Fruit fly (Drosophila melanogaster) whole organism, embryonic: ENCODE measurements around the gene alien.

Source experiments
- Antp ChIP-seq: fragments of 200-800 bp; sonication (Bioruptor generic); optimal IDR thresholded peaks from 3 replicates; lab custom pipeline; 2016; ENCODE audit warnings: missing biosample characterization, missing genetic modification characterization
- Atf6 ChIP-seq: fragments of 200-800 bp; sonication (Bioruptor generic); IDR thresholded peaks from 2 replicates; pipeline ENCODE4 v1.3.6; 2022; ENCODE audit warnings: missing biosample characterization, missing genetic modification characterization
- Bteb2 ChIP-seq: fragments of 200-800 bp; sonication (Bioruptor generic); optimal IDR thresholded peaks from 2 replicates; lab custom pipeline; 2016; ENCODE audit warnings: missing biosample characterization, missing genetic modification characterization
- C15 ChIP-seq: fragments of 200-800 bp; sonication (Bioruptor generic); IDR thresholded peaks from 3 replicates; pipeline ENCODE4 v1.3.6; 2022; ENCODE audit warnings: missing biosample characterization, missing genetic modification characterization
- CG11085 ChIP-seq: fragments of 200-800 bp; sonication (Bioruptor generic); IDR thresholded peaks from 2 replicates; pipeline ENCODE4 v1.3.6; 2022; ENCODE audit warnings: missing biosample characterization, missing genetic modification characterization
- CG12155 ChIP-seq: fragments of 200-800 bp; sonication (Bioruptor generic); optimal IDR thresholded peaks from 3 replicates; lab custom pipeline; 2016; ENCODE audit warnings: missing biosample characterization, missing genetic modification characterization
- CG14441 ChIP-seq: fragments of 200-800 bp; sonication (Bioruptor generic); IDR thresholded peaks from 2 replicates; pipeline ENCODE4 v1.3.6; 2022; ENCODE audit warnings: missing biosample characterization, missing genetic modification characterization
- CG16779 ChIP-seq: fragments of 200-800 bp; sonication (Bioruptor generic); IDR thresholded peaks from 2 replicates; pipeline ENCODE4 v1.3.6; 2022; ENCODE audit warnings: missing biosample characterization, missing genetic modification characterization
- CG16815 ChIP-seq: fragments of 200-800 bp; sonication (Bioruptor generic); optimal IDR thresholded peaks from 3 replicates; lab custom pipeline; 2017; ENCODE audit warnings: missing biosample characterization, mild to moderate bottlenecking, missing genetic modification characterization
- CG18262 ChIP-seq: fragments of 200-800 bp; optimal IDR thresholded peaks from 3 replicates; lab custom pipeline; 2019; ENCODE audit warnings: missing biosample characterization, mild to moderate bottlenecking, missing genetic modification characterization, moderate library complexity
- CG2116 ChIP-seq: fragments of 200-800 bp; sonication (Bioruptor generic); optimal IDR thresholded peaks from 3 replicates; lab custom pipeline; 2018; ENCODE audit warnings: missing biosample characterization, mild to moderate bottlenecking, missing genetic modification characterization
- CG2129 ChIP-seq: fragments of 200-800 bp; sonication (Bioruptor generic); IDR thresholded peaks from 2 replicates; pipeline ENCODE4 v1.3.6; 2022; ENCODE audit warnings: missing biosample characterization, missing genetic modification characterization; ENCODE audit not compliant: partially characterized antibody
- CG2199 ChIP-seq: fragments of 200-800 bp; sonication (Bioruptor generic); IDR thresholded peaks from 3 replicates; pipeline ENCODE4 v1.3.6; 2022; ENCODE audit warnings: missing biosample characterization, missing genetic modification characterization
- CG30431 ChIP-seq: fragments of 200-800 bp; sonication (Bioruptor generic); optimal IDR thresholded peaks from 2 replicates; lab custom pipeline; 2017; ENCODE audit warnings: missing biosample characterization, missing genetic modification characterization
- CG31365 ChIP-seq: fragments of 200-800 bp; sonication (Bioruptor generic); optimal IDR thresholded peaks from 2 replicates; lab custom pipeline; 2018; ENCODE audit warnings: missing biosample characterization, mild to moderate bottlenecking, missing genetic modification characterization
- CG33213 ChIP-seq: fragments of 200-800 bp; sonication (Bioruptor generic); optimal IDR thresholded peaks from 3 replicates; lab custom pipeline; 2016; ENCODE audit warnings: missing biosample characterization, missing genetic modification characterization
- CG6654 ChIP-seq: fragments of 200-800 bp; sonication (Bioruptor generic); optimal IDR thresholded peaks from 2 replicates; lab custom pipeline; 2017; ENCODE audit warnings: missing biosample characterization, mild to moderate bottlenecking, missing genetic modification characterization
- CG6813 ChIP-seq: fragments of 200-800 bp; sonication (Bioruptor generic); optimal IDR thresholded peaks from 2 replicates; lab custom pipeline; 2017; ENCODE audit warnings: missing biosample characterization, missing genetic modification characterization, mild to moderate bottlenecking, moderate library complexity, missing genetic modification reagents
- CG7963 ChIP-seq: fragments of 200-800 bp; sonication (Bioruptor generic); IDR thresholded peaks from 3 replicates; pipeline ENCODE4 v1.3.6; 2022; ENCODE audit warnings: missing biosample characterization, missing genetic modification characterization; ENCODE audit not compliant: partially characterized antibody
- CG8478 ChIP-seq: fragments of >200 bp; optimal IDR thresholded peaks from 2 replicates; lab custom pipeline; 2018
- CkIIα-i1 ChIP-seq: fragments of 200-800 bp; sonication (Bioruptor generic); IDR thresholded peaks from 2 replicates; pipeline ENCODE4 v1.3.6; 2022; ENCODE audit warnings: missing biosample characterization, missing genetic modification characterization
- Dfd ChIP-seq, 2 experiments: fragments of >200 bp; optimal IDR thresholded peaks; 2 replicates each; lab custom pipeline; 2017; ENCODE audit warnings: missing biosample characterization in 2 of 2, missing genetic modification characterization in 2 of 2
- HLH3B ChIP-seq: fragments of 200-800 bp; sonication (Bioruptor generic); IDR thresholded peaks from 2 replicates; pipeline ENCODE4 v1.3.6; 2022; ENCODE audit warnings: missing biosample characterization, missing genetic modification characterization
- HLHmδ ChIP-seq: fragments of 200-800 bp; sonication (Bioruptor generic); optimal IDR thresholded peaks from 2 replicates; lab custom pipeline; 2018; ENCODE audit warnings: missing biosample characterization, mild to moderate bottlenecking, missing genetic modification characterization, moderate library complexity
- Myb ChIP-seq: fragments of 200-800 bp; sonication (Bioruptor generic); optimal IDR thresholded peaks from 2 replicates; lab custom pipeline; 2016; ENCODE audit warnings: missing biosample characterization, missing genetic modification characterization
- Nf-YB ChIP-seq: fragments of 200-800 bp; sonication (Bioruptor generic); optimal IDR thresholded peaks from 3 replicates; lab custom pipeline; 2019; ENCODE audit warnings: missing biosample characterization, mild to moderate bottlenecking, missing genetic modification characterization, moderate library complexity
- Rfx ChIP-seq: fragments of 200-800 bp; sonication (Bioruptor generic); IDR thresholded peaks from 2 replicates; pipeline ENCODE4 v1.3.6; 2022; ENCODE audit warnings: missing biosample characterization, missing genetic modification characterization
- Rx ChIP-seq: fragments of 200-800 bp; sonication (Bioruptor generic); IDR thresholded peaks from 2 replicates; pipeline ENCODE4 v1.3.6; 2022; ENCODE audit warnings: missing biosample characterization, missing genetic modification characterization
- Scr ChIP-seq: fragments of 200-800 bp; sonication (Bioruptor generic); IDR thresholded peaks from 2 replicates; pipeline ENCODE4 v1.3.6; 2022; ENCODE audit warnings: missing biosample characterization, missing genetic modification characterization; ENCODE audit not compliant: partially characterized antibody
- Six4 ChIP-seq: fragments of 200-800 bp; sonication (Bioruptor generic); optimal IDR thresholded peaks from 2 replicates; lab custom pipeline; 2016; ENCODE audit warnings: missing biosample characterization, missing genetic modification characterization
- Sox102F ChIP-seq: fragments of 200-800 bp; sonication (Bioruptor generic); optimal IDR thresholded peaks from 2 replicates; lab custom pipeline; 2018; ENCODE audit warnings: missing biosample characterization, mild to moderate bottlenecking, missing genetic modification characterization, moderate library complexity
- chif ChIP-seq, 2 experiments: fragments of 200-800 bp; sonication (Bioruptor generic); optimal IDR thresholded peaks; 3 replicates each; lab custom pipeline; 2016; ENCODE audit warnings: missing biosample characterization in 2 of 2, missing genetic modification characterization in 2 of 2
- crc ChIP-seq: fragments of 200-800 bp; sonication (Bioruptor generic); optimal IDR thresholded peaks from 2 replicates; lab custom pipeline; 2016; ENCODE audit warnings: missing biosample characterization, missing genetic modification characterization
- ewg ChIP-seq: fragments of 200-800 bp; sonication (Bioruptor generic); optimal IDR thresholded peaks from 3 replicates; lab custom pipeline; 2017; ENCODE audit warnings: mild to moderate bottlenecking, missing biosample characterization, missing genetic modification reagents, missing genetic modification characterization
- gce ChIP-seq: fragments of 200-800 bp; sonication (Bioruptor generic); IDR thresholded peaks from 3 replicates; pipeline ENCODE4 v1.3.6; 2022; ENCODE audit warnings: missing biosample characterization, missing genetic modification characterization
- inv ChIP-seq: fragments of 200-800 bp; sonication (Bioruptor generic); IDR thresholded peaks from 2 replicates; pipeline ENCODE4 v1.3.6; 2022; ENCODE audit warnings: missing biosample characterization, missing genetic modification characterization; ENCODE audit not compliant: partially characterized antibody
- knrl ChIP-seq: fragments of 200-800 bp; sonication (Bioruptor generic); IDR thresholded peaks from 3 replicates; pipeline ENCODE4 v1.3.6; 2022; ENCODE audit warnings: missing biosample characterization, missing genetic modification characterization; ENCODE audit not compliant: partially characterized antibody
- lbe ChIP-seq: fragments of 200-800 bp; sonication (Bioruptor generic); optimal IDR thresholded peaks from 2 replicates; lab custom pipeline; 2016; ENCODE audit warnings: missing biosample characterization, mild to moderate bottlenecking, missing genetic modification characterization
- nmo ChIP-seq: fragments of 200-800 bp; sonication (Bioruptor generic); optimal IDR thresholded peaks from 2 replicates; lab custom pipeline; 2018; ENCODE audit warnings: missing biosample characterization, mild to moderate bottlenecking, missing genetic modification characterization, moderate library complexity
- onecut ChIP-seq: fragments of 200-800 bp; sonication (Bioruptor generic); IDR thresholded peaks from 2 replicates; pipeline ENCODE4 v1.3.6; 2022; ENCODE audit warnings: missing biosample characterization, missing genetic modification characterization
- phol ChIP-seq: fragments of 200-800 bp; sonication (Bioruptor generic); optimal IDR thresholded peaks from 3 replicates; lab custom pipeline; 2018; ENCODE audit warnings: missing biosample characterization, mild to moderate bottlenecking, missing genetic modification characterization, moderate library complexity
- scrt ChIP-seq: fragments of 200-800 bp; sonication (Bioruptor generic); optimal IDR thresholded peaks from 2 replicates; lab custom pipeline; 2018; ENCODE audit warnings: missing biosample characterization, mild to moderate bottlenecking, missing genetic modification characterization, moderate library complexity
- slou ChIP-seq: fragments of 200-800 bp; sonication (Bioruptor generic); optimal IDR thresholded peaks from 3 replicates; lab custom pipeline; 2016; ENCODE audit warnings: missing biosample characterization, missing genetic modification characterization
- twi ChIP-seq: fragments of 200-800 bp; optimal IDR thresholded peaks from 2 replicates; lab custom pipeline; 2019; ENCODE audit warnings: missing biosample characterization, mild to moderate bottlenecking, missing genetic modification characterization, moderate library complexity
- unc-4 ChIP-seq: fragments of 200-800 bp; sonication (Bioruptor generic); IDR thresholded peaks from 2 replicates; pipeline ENCODE4 v1.3.6; 2022; ENCODE audit warnings: missing biosample characterization, missing genetic modification characterization; ENCODE audit not compliant: partially characterized antibody
- unpg ChIP-seq: fragments of 200-800 bp; sonication (Bioruptor generic); optimal IDR thresholded peaks from 3 replicates; lab custom pipeline; 2018; ENCODE audit warnings: missing biosample characterization, mild to moderate bottlenecking, missing genetic modification characterization, moderate library complexity
- usp ChIP-seq: fragments of >200 bp; optimal IDR thresholded peaks from 2 replicates; lab custom pipeline; 2017; ENCODE audit warnings: missing biosample characterization, missing genetic modification characterization
- vvl ChIP-seq: fragments of 200-800 bp; sonication (Bioruptor generic); IDR thresholded peaks from 2 replicates; pipeline ENCODE4 v1.3.6; 2022; ENCODE audit warnings: missing biosample characterization, missing genetic modification characterization
- zf30C ChIP-seq: fragments of 200-800 bp; sonication (Bioruptor generic); optimal IDR thresholded peaks from 3 replicates; lab custom pipeline; 2018; ENCODE audit warnings: missing biosample characterization, mild to moderate bottlenecking, missing genetic modification characterization

The alien gene

DNA sequence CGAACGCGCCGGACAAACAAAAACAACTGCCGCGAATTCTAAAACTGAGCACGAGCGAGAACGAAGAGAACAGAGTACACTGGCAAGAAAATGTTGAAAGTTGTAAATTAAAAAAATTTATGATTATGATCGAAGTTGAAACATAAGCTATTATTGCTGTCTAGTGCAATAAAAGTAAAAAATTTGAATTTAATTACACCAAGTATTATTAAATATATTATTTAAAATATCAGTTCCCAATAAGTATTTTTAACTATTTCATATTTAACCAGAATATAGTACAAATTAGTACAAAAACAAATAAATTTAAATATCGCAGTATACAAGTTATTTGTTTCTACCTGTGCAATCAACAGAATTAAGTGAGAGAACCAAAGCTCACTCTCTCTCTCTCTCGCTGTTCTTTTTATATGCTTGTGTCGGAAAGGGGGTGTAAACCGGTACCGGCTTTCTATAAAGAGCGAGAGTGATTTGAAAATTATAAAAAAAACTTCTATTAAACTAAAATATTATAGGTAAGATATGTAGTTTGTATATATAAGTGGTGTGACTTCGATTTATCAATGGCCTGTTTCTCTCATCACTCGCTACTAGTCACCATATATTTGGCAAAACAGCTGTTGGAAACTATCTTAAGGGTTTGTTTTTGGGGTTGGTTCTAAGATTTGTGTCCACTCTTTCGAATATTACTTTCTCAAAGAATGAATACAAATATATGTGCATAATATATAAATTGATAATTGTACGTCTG, 45.8 kb downstream of the alien start, which contains the start of gene C1GalTA (continued):
- peak; percentile 84 for TF ChIP-seq CG2116
- TF ChIP-seq CG6813 (GFP tag; lab: Kevin White, UChicago) = peak; percentile 96
- TF ChIP-seq CG18262 (tag; lab: Kevin White, UChicago) = peak; percentile 100
- TF ChIP-seq Nf-YB (GFP tag; lab: Kevin White, UChicago) = peak; percentile 92
- peak; percentile 38 for TF ChIP-seq Myb
- peak; percentile 57 for TF ChIP-seq CG31365 (tag; lab: Kevin White, UChicago)
- no peak for TF ChIP-seq usp (GFP tag; lab: Kevin White, UChicago)
- peak; percentile 100 for TF ChIP-seq nmo (GFP tag; lab: Kevin White, UChicago)
- no peak for TF ChIP-seq CG8478
- TF ChIP-seq Scr (GFP tag; lab: Robert Waterston, UW) = no peak
- TF ChIP-seq knrl (GFP tag; lab: Robert Waterston, UW) = no peak
- TF ChIP-seq Six4 = peak; percentile 96
- TF ChIP-seq scrt (GFP tag; lab: Kevin White, UChicago) = peak; percentile 94
- TF ChIP-seq gce = peak; percentile 95
- TF ChIP-seq CG6654 (GFP tag; lab: Kevin White, UChicago) = peak; percentile 85
- peak; percentile 99 for TF ChIP-seq phol
- TF ChIP-seq CG33213 (GFP tag; lab: Kevin White, UChicago) = peak; percentile 50
- peak; percentile 96 for TF ChIP-seq Atf6 (GFP tag; lab: Robert Waterston, UW)
- TF ChIP-seq CG2199 (GFP tag; lab: Robert Waterston, UW) = peak; percentile 57; the same call in 1 of the 3 replicates
- TF ChIP-seq CG11085 = peak; percentile 93
- TF ChIP-seq CG12155 (GFP tag; lab: Kevin White, UChicago) = peak; percentile 93
- TF ChIP-seq lbe (GFP tag; lab: Kevin White, UChicago) = peak; percentile 90
- peak; percentile 53 for TF ChIP-seq Antp (GFP tag; lab: Kevin White, UChicago)
- TF ChIP-seq HLH3B (GFP tag; lab: Robert Waterston, UW) = peak; percentile 94
- no peak for TF ChIP-seq inv
- TF ChIP-seq CG16779 = no peak
- TF ChIP-seq unpg (GFP tag; lab: Kevin White, UChicago) = peak; percentile 99
- no peak for TF ChIP-seq unc-4 (GFP tag; lab: Robert Waterston, UW)
- TF ChIP-seq twi (tag; lab: Kevin White, UChicago) = peak; percentile 98
- TF ChIP-seq HLHmδ = no peak
- peak; percentile 89 for TF ChIP-seq onecut (GFP tag; lab: Robert Waterston, UW)
- no peak for TF ChIP-seq crc (GFP tag; lab: Kevin White, UChicago)
- TF ChIP-seq ewg (GFP tag; lab: Kevin White, UChicago) = peak; percentile 92
- peak; percentile 94 for TF ChIP-seq slou (GFP tag; lab: Kevin White, UChicago)
- TF ChIP-seq Sox102F = peak; percentile 98
- peak; percentile 78 for TF ChIP-seq Bteb2 (GFP tag; lab: Kevin White, UChicago)
- peak; percentile 94 for TF ChIP-seq CG16815 (GFP tag; lab: Kevin White, UChicago)
- peak; percentile 94 for TF ChIP-seq Rfx (GFP tag; lab: Robert Waterston, UW)
- TF ChIP-seq Dfd (GFP tag; optimal IDR thresholded peaks at IDR 0.05; lab: Kevin White, UChicago) = no peak
- TF ChIP-seq C15 (GFP tag; lab: Robert Waterston, UW) = peak; percentile 83; the same call in 2 of the 3 replicates
- peak; percentile 86 for TF ChIP-seq CG30431 (GFP tag; lab: Kevin White, UChicago)
- TF ChIP-seq chif (GFP tag; optimal IDR thresholded peaks at IDR 0.05; lab: Kevin White, UChicago) = peak; percentile 39 to 62
- peak; percentile 96 for TF ChIP-seq zf30C (GFP tag; lab: Kevin White, UChicago)
- no peak for TF ChIP-seq CG2129
- TF ChIP-seq CG14441 = peak; percentile 88
- peak; percentile 78 for TF ChIP-seq Rx
- peak; percentile 98 for TF ChIP-seq vvl (GFP tag; lab: Robert Waterston, UW)
- no peak for TF ChIP-seq CG7963 (GFP tag; lab: Robert Waterston, UW)
- TF ChIP-seq CkIIα-i1 = no peak
